Worm (Caenorhabditis elegans) whole organism, young adult: ENCODE data around the gene T07F10.3.

ENCODE experiments used
- B0261.1 ChIP-seq: sonication (generic microtip); optimal IDR thresholded peaks from 2 replicates; lab custom pipeline; 2016; ENCODE audit warnings: mild to moderate bottlenecking, missing genetic modification characterization, moderate library complexity, missing compliant biosample characterization
- F10E7.11 ChIP-seq: sonication (generic microtip); optimal IDR thresholded peaks from 2 replicates; lab custom pipeline; 2017; ENCODE audit warnings: mild to moderate bottlenecking, missing genetic modification characterization, moderate library complexity, missing compliant biosample characterization
- F23B12.7 ChIP-seq: sonication (generic microtip); optimal IDR thresholded peaks from 2 replicates; lab custom pipeline; 2017; ENCODE audit warnings: missing genetic modification characterization, mild to moderate bottlenecking, missing compliant biosample characterization, antibody characterized with exemption, moderate library complexity; ENCODE audit not compliant: insufficient read depth
- ama-1 ChIP-seq, 3 experiments: fragments of 150-350 bp in 1 of 3; sonication (generic microtip) in 2 of 3; optimal IDR thresholded peaks; 2 replicates each; lab custom pipeline; 2014 to 2018; ENCODE audit warnings: missing biosample characterization in 2 of 3, missing genetic modification characterization in 2 of 3, missing genetic modification reagents in 2 of 3
- attf-6 ChIP-seq: fragments of 200-800 bp; sonication (Bioruptor generic); IDR thresholded peaks from 2 replicates; pipeline ENCODE4 v1.3.6; 2022; ENCODE audit warnings: missing genetic modification reagents, missing genetic modification characterization, missing compliant biosample characterization
- cebp-1 ChIP-seq, 2 experiments: fragments of 200-800 bp in 1 of 2; sonication (Bioruptor generic) in 1 of 2; sonication (generic microtip) in 1 of 2; IDR thresholded peaks in 1 of 2; optimal IDR thresholded peaks in 1 of 2; 2 replicates each; pipeline versions ENCODE4 v1.3.6 to Lab custom; 2017 to 2022; ENCODE audit warnings: missing compliant biosample characterization in 2 of 2, missing genetic modification characterization in 2 of 2, mild to moderate bottlenecking in 1 of 2, missing genetic modification reagents in 1 of 2, moderate library complexity in 1 of 2
- madf-10 ChIP-seq: sonication (generic microtip); optimal IDR thresholded peaks from 2 replicates; lab custom pipeline; 2016; ENCODE audit warnings: mild to moderate bottlenecking, missing genetic modification characterization, missing compliant biosample characterization
- pha-4 ChIP-seq: fragments of 150-350 bp; sonication (generic microtip); optimal IDR thresholded peaks from 2 replicates; lab custom pipeline; 2014; ENCODE audit warnings: missing biosample characterization, missing genetic modification reagents, missing genetic modification characterization
- rpc-1 ChIP-seq, 2 experiments: fragments of 150-350 bp in 1 of 2; sonication (generic microtip) in 1 of 2; optimal IDR thresholded peaks; 2 replicates each; lab custom pipeline; 2014 to 2018; ENCODE audit warnings: missing biosample characterization in 1 of 2, missing genetic modification characterization in 1 of 2, missing genetic modification reagents in 1 of 2, missing genotype in 1 of 2
- snpc-4 ChIP-seq, 5 experiments: fragments of 150-350 bp in 1 of 5; sonication (generic microtip) in 4 of 5; optimal IDR thresholded peaks; 2 replicates each; lab custom pipeline; 2014 to 2018; ENCODE audit warnings: missing genetic modification characterization in 5 of 5, missing biosample characterization in 3 of 5, antibody characterized with exemption in 2 of 5, mild to moderate bottlenecking in 2 of 5, missing compliant biosample characterization in 2 of 5, missing genotype in 2 of 5, moderate library complexity in 2 of 5, missing genetic modification reagents in 1 of 5
- unc-62 ChIP-seq: fragments of 150-350 bp; optimal IDR thresholded peaks from 2 replicates; lab custom pipeline; 2014; ENCODE audit warnings: missing biosample characterization, missing genetic modification reagents, missing genetic modification characterization
- zim-3 ChIP-seq: sonication (generic microtip); optimal IDR thresholded peaks from 2 replicates; lab custom pipeline; 2017; ENCODE audit warnings: mild to moderate bottlenecking, missing genetic modification characterization, moderate library complexity, missing compliant biosample characterization

- no peak for TF ChIP-seq madf-10 (tag; lab: Kevin White, UChicago)
- TF ChIP-seq B0261.1 (tag; lab: Kevin White, UChicago), result no peak
- no peak for TF ChIP-seq attf-6 (GFP tag; lab: Robert Waterston, UW)
- no peak for TF ChIP-seq snpc-4 (GFP tag; optimal IDR thresholded peaks at IDR 0.05; lab: Kevin White, UChicago)
- TF ChIP-seq snpc-4 (tag; optimal IDR thresholded peaks at IDR 0.05; lab: Kevin White, UChicago), result no peak
- TF ChIP-seq cebp-1 (GFP tag; IDR thresholded peaks at IDR 0.05; lab: Robert Waterston, UW), result no peak
- no peak for TF ChIP-seq cebp-1 (tag; optimal IDR thresholded peaks at IDR 0.05; lab: Kevin White, UChicago)
- no peak for TF ChIP-seq ama-1 (optimal IDR thresholded peaks at IDR 0.05; lab: Kevin White, UChicago)
- no peak for TF ChIP-seq ama-1 (GFP tag; optimal IDR thresholded peaks at IDR 0.05; lab: Kevin White, UChicago)
- TF ChIP-seq zim-3 (tag; lab: Kevin White, UChicago), result no peak
- no peak for TF ChIP-seq F23B12.7
- TF ChIP-seq rpc-1 (optimal IDR thresholded peaks at IDR 0.05; lab: Kevin White, UChicago), result no peak
- TF ChIP-seq rpc-1 (tag; optimal IDR thresholded peaks at IDR 0.05; lab: Kevin White, UChicago), result no peak
- TF ChIP-seq F10E7.11 (tag; lab: Kevin White, UChicago), result no peak
- TF ChIP-seq unc-62 (GFP tag; lab: Kevin White, UChicago), result no peak
- TF ChIP-seq pha-4 (tag; lab: Kevin White, UChicago), result no peak
Measured at ce11 chrV:12895772-12896171, 25.9 kb upstream of the T07F10.3 start, which contains the start of gene ttbk-7.
